Worm (Caenorhabditis elegans): ENCODE results near the gene F57G12.1.

The F57G12.1 gene

ce11 chrX:12175667-12176278 lies 4.3 kb upstream of the F57G12.1 start:
- TF ChIP-seq nhr-23 (tag; optimal IDR thresholded peaks at IDR 0.05), result peak; percentile 47
- TF ChIP-seq nhr-28 (tag; optimal IDR thresholded peaks at IDR 0.05), result no peak
- peak; percentile 56 for TF ChIP-seq nhr-43 (tag; optimal IDR thresholded peaks at IDR 0.05; ENCODE audit: poor library complexity, severe bottlenecking)

- TF ChIP-seq sea-2 (GFP tag; optimal IDR thresholded peaks at IDR 0.05) (no peak), pqm-1 (tag; optimal IDR thresholded peaks at IDR 0.05) (peak; percentile 41), ztf-11 (tag; optimal IDR thresholded peaks at IDR 0.05) (no peak), ceh-16 (tag; optimal IDR thresholded peaks at IDR 0.05) (no peak), R02D3.7 (tag; optimal IDR thresholded peaks at IDR 0.05) (no peak), tbx-2 (tag; optimal IDR thresholded peaks at IDR 0.05) (no peak), daf-12 (tag; optimal IDR thresholded peaks at IDR 0.05) (no peak), egl-5 (tag; optimal IDR thresholded peaks at IDR 0.05) (no peak), lin-15B (tag; optimal IDR thresholded peaks at IDR 0.05) (no peak), elt-3 (tag; optimal IDR thresholded peaks at IDR 0.05) (no peak), ama-1 (optimal IDR thresholded peaks at IDR 0.05) (no peak), zag-1 (tag; optimal IDR thresholded peaks at IDR 0.05) (no peak), nhr-67 (tag; optimal IDR thresholded peaks at IDR 0.05) (no peak), nfya-1 (tag; optimal IDR thresholded peaks at IDR 0.05; ENCODE audit: insufficient read depth) (peak; percentile 11), nhr-43 (tag; optimal IDR thresholded peaks at IDR 0.05; ENCODE audit: poor library complexity, severe bottlenecking) (no peak), mml-1 (tag; optimal IDR thresholded peaks at IDR 0.05) (no peak), lin-39 (tag; optimal IDR thresholded peaks at IDR 0.05) (no peak), nhr-237 (tag; optimal IDR thresholded peaks at IDR 0.05) (no peak), jun-1 (tag; optimal IDR thresholded peaks at IDR 0.05) (no peak), unc-62 (GFP tag; optimal IDR thresholded peaks at IDR 0.05) (no peak), ztf-4 (tag; optimal IDR thresholded peaks at IDR 0.05) (no peak), fkh-10 (GFP tag; optimal IDR thresholded peaks at IDR 0.05) (no peak), nhr-76 (tag; optimal IDR thresholded peaks at IDR 0.05) (no peak), ceh-82 (tag; optimal IDR thresholded peaks at IDR 0.05) (no peak), egl-27 (tag; optimal IDR thresholded peaks at IDR 0.05) (no peak), ceh-28 (tag; optimal IDR thresholded peaks at IDR 0.05) (no peak), elt-2 (tag; optimal IDR thresholded peaks at IDR 0.05) (peak; percentile 39), elt-1 (tag; optimal IDR thresholded peaks at IDR 0.05) (no peak), hmg-11 (tag; optimal IDR thresholded peaks at IDR 0.05) (peak; percentile 5), fkh-2 (tag; optimal IDR thresholded peaks at IDR 0.05) (no peak), pha-4 (tag; optimal IDR thresholded peaks at IDR 0.05) (peak; percentile 13), eor-1 (tag; optimal IDR thresholded peaks at IDR 0.05) (no peak), lsy-12 (tag; optimal IDR thresholded peaks at IDR 0.05) (no peak), snpc-4 (tag; optimal IDR thresholded peaks at IDR 0.05) (no peak)
Observed at ce11 chrX:12174686-12175404, 3.4 kb upstream of the F57G12.1 start.

ce11 chrX:12173989-12174388 lies 2.5 kb upstream of the F57G12.1 start:
- no peak for TF ChIP-seq nhr-67 (tag; optimal IDR thresholded peaks at IDR 0.05)
- TF ChIP-seq pqm-1 (tag; optimal IDR thresholded peaks at IDR 0.05), result peak; percentile 35
- peak; percentile 40 for TF ChIP-seq elt-2 (tag; optimal IDR thresholded peaks at IDR 0.05)

ce11 chrX:12172482-12173134 lies 1.1 kb upstream of the F57G12.1 start:
- TF ChIP-seq egl-5 (tag; optimal IDR thresholded peaks at IDR 0.05) (no peak), sea-2 (GFP tag; optimal IDR thresholded peaks at IDR 0.05) (no peak), pqm-1 (tag; optimal IDR thresholded peaks at IDR 0.05) (peak; percentile 70), elt-3 (tag; optimal IDR thresholded peaks at IDR 0.05) (no peak), elt-1 (tag; optimal IDR thresholded peaks at IDR 0.05) (peak; percentile 90), nhr-25 (tag; optimal IDR thresholded peaks at IDR 0.05) (peak; percentile 55), elt-2 (tag; optimal IDR thresholded peaks at IDR 0.05) (peak; percentile 94), daf-12 (tag; optimal IDR thresholded peaks at IDR 0.05) (no peak), jun-1 (tag; optimal IDR thresholded peaks at IDR 0.05) (peak; percentile 46), pha-4 (tag; optimal IDR thresholded peaks at IDR 0.05) (peak; percentile 9), ztf-4 (tag; optimal IDR thresholded peaks at IDR 0.05) (no peak)
